Worm (Caenorhabditis elegans) whole organism, L1 larva: ENCODE measurements around the gene T22D1.3.

Experiments used
- C34B4.2 ChIP-seq: sonication (generic microtip); optimal IDR thresholded peaks from 2 replicates; lab custom pipeline; 2017; ENCODE audit warnings: mild to moderate bottlenecking, missing genetic modification characterization, missing compliant biosample characterization
- F16B12.6 ChIP-seq: fragments of 150-350 bp; optimal IDR thresholded peaks from 2 replicates; lab custom pipeline; 2014; ENCODE audit warnings: missing biosample characterization, missing genetic modification characterization
- Y116A8C.19 ChIP-seq: sonication (generic microtip); optimal IDR thresholded peaks from 2 replicates; lab custom pipeline; 2016; ENCODE audit warnings: missing compliant biosample characterization, missing genetic modification characterization, borderline replicate concordance
- ceh-63 ChIP-seq: fragments of 200-800 bp; sonication (Bioruptor generic); optimal IDR thresholded peaks from 2 replicates; lab custom pipeline; 2018; ENCODE audit warnings: mild to moderate bottlenecking, missing genetic modification characterization, missing compliant biosample characterization
- dpl-1 ChIP-seq, 3 experiments: fragments of 150-350 bp in 2 of 3; sonication (generic microtip) in 1 of 3; optimal IDR thresholded peaks; 2 replicates each; lab custom pipeline; 2014 to 2017; ENCODE audit warnings: missing biosample characterization in 3 of 3, missing genetic modification characterization in 3 of 3, missing genetic modification reagents in 3 of 3
- dsc-1 ChIP-seq: sonication (generic microtip); optimal IDR thresholded peaks from 2 replicates; lab custom pipeline; 2016; ENCODE audit warnings: mild to moderate bottlenecking, missing genetic modification characterization, missing compliant biosample characterization
- efl-1 ChIP-seq, 4 experiments: fragments of 150-350 bp; optimal IDR thresholded peaks in 3 of 4; peaks in 1 of 4; 1 replicate in 1 of 4; 2 replicates in 3 of 4; lab custom pipeline; 2014; ENCODE audit warnings: missing biosample characterization in 2 of 4, missing genetic modification characterization in 2 of 4, missing genetic modification reagents in 2 of 4
- efl-3 ChIP-seq: fragments of 200-800 bp; sonication (Bioruptor generic); optimal IDR thresholded peaks from 2 replicates; lab custom pipeline; 2018; ENCODE audit warnings: mild to moderate bottlenecking, missing genetic modification characterization, missing compliant biosample characterization
- egl-13 ChIP-seq: sonication (generic microtip); optimal IDR thresholded peaks from 2 replicates; lab custom pipeline; 2016; ENCODE audit warnings: missing genotype, missing genetic modification reagents, missing genetic modification characterization, missing compliant biosample characterization
- egl-27 ChIP-seq, 2 experiments: fragments of 150-350 bp in 1 of 2; sonication (generic microtip); optimal IDR thresholded peaks; 3 replicates each; lab custom pipeline; 2017 to 2018; ENCODE audit warnings: missing biosample characterization in 2 of 2, missing genetic modification characterization in 2 of 2, missing genetic modification reagents in 2 of 2
- elt-2 ChIP-seq: sonication (generic microtip); optimal IDR thresholded peaks from 2 replicates; lab custom pipeline; 2016; ENCODE audit warnings: missing genetic modification characterization, mild to moderate bottlenecking, inconsistent platforms, missing compliant biosample characterization, missing genetic modification reagents
- fkh-8 ChIP-seq: sonication (generic microtip); optimal IDR thresholded peaks from 2 replicates; lab custom pipeline; 2016; ENCODE audit warnings: mild to moderate bottlenecking, missing genetic modification characterization, missing compliant biosample characterization
- hlh-17 ChIP-seq: fragments of 200-800 bp; sonication (Bioruptor generic); optimal IDR thresholded peaks from 2 replicates; lab custom pipeline; 2018; ENCODE audit warnings: missing genetic modification characterization, mild to moderate bottlenecking, missing compliant biosample characterization, moderate library complexity, borderline replicate concordance
- irx-1 ChIP-seq: sonication (generic microtip); optimal IDR thresholded peaks from 2 replicates; lab custom pipeline; 2016; ENCODE audit warnings: missing genetic modification characterization, missing compliant biosample characterization
- jun-1 ChIP-seq: fragments of 150-350 bp; optimal IDR thresholded peaks from 2 replicates; lab custom pipeline; 2014; ENCODE audit warnings: missing biosample characterization, missing genetic modification reagents, missing genetic modification characterization
- lin-35 ChIP-seq, 2 experiments: fragments of 150-350 bp; optimal IDR thresholded peaks; 2 replicates each; lab custom pipeline; 2014; ENCODE audit warnings: missing biosample characterization in 2 of 2, missing genetic modification characterization in 2 of 2, missing genetic modification reagents in 2 of 2
- lir-3 ChIP-seq: sonication (generic microtip); optimal IDR thresholded peaks from 2 replicates; lab custom pipeline; 2016; ENCODE audit warnings: mild to moderate bottlenecking, missing genetic modification characterization, moderate library complexity, missing compliant biosample characterization; ENCODE audit not compliant: poor library complexity
- lsy-2 ChIP-seq, 2 experiments: fragments of 150-350 bp; optimal IDR thresholded peaks; 2 replicates each; lab custom pipeline; 2014; ENCODE audit warnings: missing biosample characterization in 2 of 2, missing genetic modification characterization in 2 of 2
- mab-9 ChIP-seq: fragments of 200-800 bp; sonication (Bioruptor generic); IDR thresholded peaks from 2 replicates; pipeline ENCODE4 v1.3.6; 2022; ENCODE audit warnings: missing genetic modification reagents, missing genetic modification characterization, missing compliant biosample characterization
- mdl-1 ChIP-seq, 2 experiments: fragments of 150-350 bp; optimal IDR thresholded peaks; 2 replicates each; lab custom pipeline; 2014 to 2017; ENCODE audit warnings: missing biosample characterization in 2 of 2, missing genetic modification characterization in 2 of 2, inconsistent platforms in 1 of 2
- mep-1 ChIP-seq: fragments of 150-350 bp; optimal IDR thresholded peaks from 2 replicates; lab custom pipeline; 2014; ENCODE audit warnings: missing biosample characterization, missing genetic modification characterization
- nhr-11 ChIP-seq: fragments of 150-350 bp; optimal IDR thresholded peaks from 2 replicates; lab custom pipeline; 2014; ENCODE audit warnings: missing biosample characterization, missing genetic modification characterization
- nhr-19 ChIP-seq: fragments of 200-800 bp; sonication (Bioruptor generic); conservative IDR thresholded peaks from 2 replicates; pipeline ENCODE4 v1.3.6; 2022; ENCODE audit warnings: missing genetic modification characterization, missing compliant biosample characterization
- nhr-237 ChIP-seq: fragments of 150-350 bp; optimal IDR thresholded peaks from 2 replicates; lab custom pipeline; 2014; ENCODE audit warnings: missing biosample characterization, missing genetic modification characterization
- nhr-28 ChIP-seq: fragments of 150-350 bp; optimal IDR thresholded peaks from 2 replicates; lab custom pipeline; 2014; ENCODE audit warnings: missing biosample characterization, missing genetic modification characterization
- nhr-47 ChIP-seq: sonication (generic microtip); optimal IDR thresholded peaks from 2 replicates; lab custom pipeline; 2016; ENCODE audit warnings: mild to moderate bottlenecking, missing genetic modification characterization, moderate library complexity, missing compliant biosample characterization
- nhr-71 ChIP-seq: sonication (generic microtip); optimal IDR thresholded peaks from 2 replicates; lab custom pipeline; 2016; ENCODE audit warnings: mild to moderate bottlenecking, missing genetic modification characterization, moderate library complexity, missing compliant biosample characterization
- nhr-76 ChIP-seq: sonication (generic microtip); optimal IDR thresholded peaks from 2 replicates; lab custom pipeline; 2017; ENCODE audit warnings: missing biosample characterization, missing genetic modification characterization
- nhr-90 ChIP-seq: sonication (generic microtip); optimal IDR thresholded peaks from 2 replicates; lab custom pipeline; 2016; ENCODE audit warnings: mild to moderate bottlenecking, missing genetic modification characterization, missing compliant biosample characterization; ENCODE audit not compliant: poor library complexity
- pax-3 ChIP-seq: fragments of 200-800 bp; sonication (Bioruptor generic); optimal IDR thresholded peaks from 2 replicates; lab custom pipeline; 2018; ENCODE audit warnings: mild to moderate bottlenecking, missing genetic modification characterization, moderate library complexity, missing compliant biosample characterization
- pqm-1 ChIP-seq: sonication (generic microtip); optimal IDR thresholded peaks from 3 replicates; lab custom pipeline; 2017; ENCODE audit warnings: missing biosample characterization, missing genetic modification characterization
- rnt-1 ChIP-seq: sonication (generic microtip); optimal IDR thresholded peaks from 2 replicates; lab custom pipeline; 2016; ENCODE audit warnings: mild to moderate bottlenecking, missing genetic modification characterization, moderate library complexity, missing compliant biosample characterization
- sox-4 ChIP-seq: sonication (generic microtip); optimal IDR thresholded peaks from 2 replicates; lab custom pipeline; 2016; ENCODE audit warnings: missing genetic modification characterization, missing compliant biosample characterization
- sptf-1 ChIP-seq: fragments of 150-350 bp; optimal IDR thresholded peaks from 2 replicates; lab custom pipeline; 2014; ENCODE audit warnings: missing biosample characterization, missing genetic modification characterization
- swsn-7 ChIP-seq: sonication (generic microtip); optimal IDR thresholded peaks from 2 replicates; lab custom pipeline; 2016; ENCODE audit warnings: missing genetic modification characterization, missing compliant biosample characterization
- tlp-1 ChIP-seq: fragments of 150-350 bp; optimal IDR thresholded peaks from 2 replicates; lab custom pipeline; 2014; ENCODE audit warnings: missing biosample characterization, missing genetic modification characterization
- unc-130 ChIP-seq: fragments of 150-350 bp; optimal IDR thresholded peaks from 2 replicates; lab custom pipeline; 2017; ENCODE audit warnings: missing biosample characterization, missing genetic modification characterization, inconsistent platforms
- unc-30 ChIP-seq: sonication (generic microtip); optimal IDR thresholded peaks from 2 replicates; lab custom pipeline; 2017; ENCODE audit warnings: missing biosample characterization, missing genetic modification characterization
- xbp-1 ChIP-seq: sonication (generic microtip); optimal IDR thresholded peaks from 2 replicates; lab custom pipeline; 2016; ENCODE audit warnings: missing genetic modification characterization, missing compliant biosample characterization
- zip-4 ChIP-seq: fragments of 200-800 bp; sonication (Bioruptor generic); optimal IDR thresholded peaks from 2 replicates; lab custom pipeline; 2018; ENCODE audit warnings: mild to moderate bottlenecking, missing genetic modification characterization, moderate library complexity, missing compliant biosample characterization
- ztf-11 ChIP-seq, 2 experiments: sonication (generic microtip); optimal IDR thresholded peaks; 2 replicates each; lab custom pipeline; 2016 to 2017; ENCODE audit warnings: missing genetic modification characterization in 2 of 2, missing biosample characterization in 1 of 2, missing compliant biosample characterization in 1 of 2
- ztf-4 ChIP-seq: fragments of 150-350 bp; optimal IDR thresholded peaks from 2 replicates; lab custom pipeline; 2014; ENCODE audit warnings: missing biosample characterization, missing genetic modification characterization

The T22D1.3 gene

ce11 chrIV:6878912-6879554 is 34.3 kb upstream of the T22D1.3 start (continued):
- TF ChIP-seq unc-30 (tag; lab: Kevin White, UChicago) (no peak), tlp-1 (tag; lab: Kevin White, UChicago) (no peak), F16B12.6 (tag; lab: Kevin White, UChicago) (no peak), efl-1 (optimal IDR thresholded peaks at IDR 0.05; lab: Kevin White, UChicago) (peak; percentile 49 to 56), efl-1 (GFP tag; optimal IDR thresholded peaks at IDR 0.05 in 1 of 2; lab: Kevin White, UChicago) (peak; percentile 7 to 9), zip-4 (GFP tag; lab: Kevin White, UChicago) (no peak), nhr-237 (tag; lab: Kevin White, UChicago) (peak; percentile 44), sptf-1 (tag; lab: Kevin White, UChicago) (no peak), nhr-19 (GFP tag; lab: Robert Waterston, UW) (peak; percentile 94), nhr-76 (tag; lab: Kevin White, UChicago) (no peak), nhr-90 (tag; lab: Kevin White, UChicago) (no peak), ceh-63 (GFP tag; lab: Kevin White, UChicago) (no peak), egl-27 (tag; optimal IDR thresholded peaks at IDR 0.05; lab: Kevin White, UChicago) (peak; percentile 76 to 82), efl-3 (GFP tag; lab: Kevin White, UChicago) (no peak), lir-3 (tag; lab: Kevin White, UChicago) (peak; percentile 17)
- TF ChIP-seq, all 84 proteins: peak for 40

- TF ChIP-seq fkh-8 (tag; lab: Kevin White, UChicago) (peak; percentile 64), nhr-47 (tag; lab: Kevin White, UChicago) (peak; percentile 19), nhr-71 (peak; percentile 45), unc-130 (no peak), dsc-1 (tag; lab: Kevin White, UChicago) (peak; percentile 51), sox-4 (tag; lab: Kevin White, UChicago) (peak; percentile 48)
These were observed 33.6 kb upstream of the T22D1.3 start for ce11 chrIV:6879666-6880210.

ce11 chrIV:6880415-6880814 is 32.9 kb upstream of the T22D1.3 start:
- peak in 1 of 2 experiments; percentile 23 for TF ChIP-seq lin-35 (GFP tag; optimal IDR thresholded peaks at IDR 0.05; lab: Kevin White, UChicago)
- TF ChIP-seq elt-2 (tag; lab: Kevin White, UChicago) = peak; percentile 97
- peak; percentile 59 for TF ChIP-seq jun-1 (tag; lab: Kevin White, UChicago)
- no peak for TF ChIP-seq efl-1 (optimal IDR thresholded peaks at IDR 0.05; lab: Kevin White, UChicago)
- peak in 1 of 2 experiments; percentile 81 for TF ChIP-seq efl-1 (GFP tag; optimal IDR thresholded peaks at IDR 0.05 in 1 of 2; lab: Kevin White, UChicago)
- TF ChIP-seq nhr-19 (GFP tag; lab: Robert Waterston, UW) = no peak
- TF ChIP-seq nhr-90 (tag; lab: Kevin White, UChicago) = peak; percentile 14
- no peak for TF ChIP-seq pax-3
- peak; percentile 12 for TF ChIP-seq pqm-1 (tag; lab: Kevin White, UChicago)
- TF ChIP-seq Y116A8C.19 = no peak
- TF ChIP-seq rnt-1 (tag; lab: Kevin White, UChicago) = no peak
- peak; percentile 12 for TF ChIP-seq dsc-1 (tag; lab: Kevin White, UChicago)
- no peak for TF ChIP-seq hlh-17 (GFP tag; lab: Kevin White, UChicago)
- peak; percentile 33 for TF ChIP-seq tlp-1 (tag; lab: Kevin White, UChicago)
- no peak for TF ChIP-seq mep-1
- TF ChIP-seq xbp-1 (tag; lab: Kevin White, UChicago) = no peak

ce11 chrIV:6881183-6881582 is 32.2 kb upstream of the T22D1.3 start:
- TF ChIP-seq C34B4.2 (tag; lab: Kevin White, UChicago) = no peak
- peak; percentile 35 for TF ChIP-seq xbp-1 (tag; lab: Kevin White, UChicago)
- no peak for TF ChIP-seq ztf-11 (tag; optimal IDR thresholded peaks at IDR 0.05; lab: Kevin White, UChicago)
- TF ChIP-seq ztf-4 = peak; percentile 51
- peak in 1 of 2 experiments; percentile 52 for TF ChIP-seq mdl-1 (tag; optimal IDR thresholded peaks at IDR 0.05; lab: Kevin White, UChicago)
- TF ChIP-seq irx-1 = peak; percentile 39
- 0 out of 2 replicates have a peak, but pooled peaks have one; percentile 17 for TF ChIP-seq mab-9
- peak; percentile 16 for TF ChIP-seq nhr-11 (tag; lab: Kevin White, UChicago)
- TF ChIP-seq swsn-7 (tag; lab: Kevin White, UChicago) = peak; percentile 60
- TF ChIP-seq lsy-2 (tag; optimal IDR thresholded peaks at IDR 0.05; lab: Kevin White, UChicago) = peak; percentile 48 to 68
- TF ChIP-seq unc-30 (tag; lab: Kevin White, UChicago) = no peak
- no peak for TF ChIP-seq nhr-28 (tag; lab: Kevin White, UChicago)
- no peak for TF ChIP-seq nhr-90 (tag; lab: Kevin White, UChicago)
- peak; percentile 59 for TF ChIP-seq fkh-8 (tag; lab: Kevin White, UChicago)
- TF ChIP-seq egl-13 = peak; percentile 28
- peak; percentile 50 for TF ChIP-seq mep-1
- peak in 1 of 3 experiments; percentile 29 for TF ChIP-seq dpl-1 (GFP tag; optimal IDR thresholded peaks at IDR 0.05; lab: Kevin White, UChicago)
- TF ChIP-seq lir-3 (tag; lab: Kevin White, UChicago) = peak; percentile 4
